Worm (Caenorhabditis elegans) whole organism, young adult: ENCODE results near the gene dph-5.

ENCODE experiments used
- C06A6.2 ChIP-seq: fragments of 200-800 bp; sonication (Bioruptor generic); conservative IDR thresholded peaks from 2 replicates; pipeline ENCODE4 v1.3.6; 2022; ENCODE audit warnings: missing genetic modification characterization, missing compliant biosample characterization
- C17E4.6 ChIP-seq: fragments of 200-800 bp; sonication (Bioruptor generic); IDR thresholded peaks from 2 replicates; pipeline ENCODE4 v1.3.6; 2022; ENCODE audit warnings: missing genetic modification reagents, missing genetic modification characterization, missing compliant biosample characterization
- F10E7.11 ChIP-seq: sonication (generic microtip); optimal IDR thresholded peaks from 2 replicates; lab custom pipeline; 2017; ENCODE audit warnings: mild to moderate bottlenecking, missing genetic modification characterization, moderate library complexity, missing compliant biosample characterization
- F22D6.2 ChIP-seq: sonication (generic microtip); optimal IDR thresholded peaks from 2 replicates; lab custom pipeline; 2016; ENCODE audit warnings: mild to moderate bottlenecking, missing genetic modification characterization, missing compliant biosample characterization
- F23B12.7 ChIP-seq: sonication (generic microtip); optimal IDR thresholded peaks from 2 replicates; lab custom pipeline; 2017; ENCODE audit warnings: missing genetic modification characterization, mild to moderate bottlenecking, missing compliant biosample characterization, antibody characterized with exemption, moderate library complexity; ENCODE audit not compliant: insufficient read depth
- F33H1.4 ChIP-seq: fragments of 200-800 bp; sonication (Bioruptor generic); IDR thresholded peaks from 2 replicates; pipeline ENCODE4 v1.3.6; 2022; ENCODE audit warnings: missing genetic modification reagents, missing genetic modification characterization, missing compliant biosample characterization
- F39B2.1 ChIP-seq: fragments of 200-800 bp; sonication (Bioruptor generic); IDR thresholded peaks from 2 replicates; pipeline ENCODE4 v1.3.6; 2022; ENCODE audit warnings: missing genetic modification reagents, missing genetic modification characterization, missing compliant biosample characterization
- F49E8.2 ChIP-seq: sonication (generic microtip); optimal IDR thresholded peaks from 3 replicates; lab custom pipeline; 2017; ENCODE audit warnings: missing genetic modification characterization, mild to moderate bottlenecking, missing compliant biosample characterization, antibody characterized with exemption, moderate library complexity; ENCODE audit not compliant: insufficient read depth
- F52B5.7 ChIP-seq: sonication (generic microtip); optimal IDR thresholded peaks from 2 replicates; lab custom pipeline; 2016; ENCODE audit warnings: mild to moderate bottlenecking, missing genetic modification characterization, missing compliant biosample characterization
- F55B11.4 ChIP-seq: sonication (generic microtip); optimal IDR thresholded peaks from 2 replicates; lab custom pipeline; 2016; ENCODE audit warnings: missing compliant biosample characterization, missing genetic modification characterization, borderline replicate concordance; ENCODE audit not compliant: insufficient read depth
- F57A8.1 ChIP-seq: fragments of 200-800 bp; sonication (Bioruptor generic); optimal IDR thresholded peaks from 2 replicates; lab custom pipeline; 2018; ENCODE audit warnings: mild to moderate bottlenecking, missing genetic modification characterization, moderate library complexity, missing compliant biosample characterization
- K11D2.4 ChIP-seq: fragments of 200-800 bp; sonication (Bioruptor generic); IDR thresholded peaks from 2 replicates; pipeline ENCODE4 v1.3.6; 2022; ENCODE audit warnings: missing genetic modification reagents, missing genetic modification characterization, missing compliant biosample characterization
- K12H6.12 ChIP-seq: fragments of 200-800 bp; sonication (Bioruptor generic); optimal IDR thresholded peaks from 2 replicates; lab custom pipeline; 2018; ENCODE audit warnings: mild to moderate bottlenecking, missing genetic modification characterization, missing compliant biosample characterization
- T26A5.8 ChIP-seq: sonication (generic microtip); optimal IDR thresholded peaks from 2 replicates; lab custom pipeline; 2016; ENCODE audit warnings: missing genetic modification characterization, missing compliant biosample characterization
- Y56A3A.18 ChIP-seq: fragments of 200-800 bp; sonication (Bioruptor generic); IDR thresholded peaks from 2 replicates; pipeline ENCODE4 v1.3.6; 2022; ENCODE audit warnings: missing genetic modification reagents, missing genetic modification characterization, missing compliant biosample characterization
- Y79H2A.3 ChIP-seq: fragments of 200-800 bp; sonication (Bioruptor generic); conservative IDR thresholded peaks from 2 replicates; pipeline ENCODE4 v1.3.6; 2022; ENCODE audit warnings: missing genetic modification reagents, missing genetic modification characterization, missing compliant biosample characterization
- atf-7 ChIP-seq: sonication (generic microtip); optimal IDR thresholded peaks from 2 replicates; lab custom pipeline; 2017; ENCODE audit warnings: mild to moderate bottlenecking, missing genetic modification characterization, missing compliant biosample characterization
- athp-1 ChIP-seq: sonication (generic microtip); optimal IDR thresholded peaks from 2 replicates; lab custom pipeline; 2017; ENCODE audit warnings: mild to moderate bottlenecking, missing genetic modification characterization, missing compliant biosample characterization
- attf-3 ChIP-seq: fragments of 200-800 bp; sonication (Bioruptor generic); conservative IDR thresholded peaks from 2 replicates; pipeline ENCODE4 v1.3.6; 2022; ENCODE audit warnings: missing genetic modification reagents, missing genetic modification characterization, missing compliant biosample characterization
- attf-5 ChIP-seq: fragments of 200-800 bp; sonication (Bioruptor generic); optimal IDR thresholded peaks from 2 replicates; lab custom pipeline; 2018; ENCODE audit warnings: mild to moderate bottlenecking, missing genetic modification characterization, missing compliant biosample characterization
- attf-6 ChIP-seq: fragments of 200-800 bp; sonication (Bioruptor generic); IDR thresholded peaks from 2 replicates; pipeline ENCODE4 v1.3.6; 2022; ENCODE audit warnings: missing genetic modification reagents, missing genetic modification characterization, missing compliant biosample characterization
- bed-1 ChIP-seq: fragments of 200-800 bp; sonication (Bioruptor generic); IDR thresholded peaks from 2 replicates; pipeline ENCODE4 v1.3.6; 2022; ENCODE audit warnings: missing genetic modification reagents, missing genetic modification characterization, missing compliant biosample characterization
- bed-2 ChIP-seq: fragments of 200-800 bp; sonication (Bioruptor generic); IDR thresholded peaks from 2 replicates; pipeline ENCODE4 v1.3.6; 2022; ENCODE audit warnings: missing genetic modification reagents, missing genetic modification characterization, missing compliant biosample characterization
- cebp-2 ChIP-seq: fragments of 200-800 bp; sonication (Bioruptor generic); IDR thresholded peaks from 2 replicates; pipeline ENCODE4 v1.3.6; 2022; ENCODE audit warnings: missing genetic modification characterization, missing compliant biosample characterization
- ceh-58 ChIP-seq: fragments of 200-800 bp; sonication (Bioruptor generic); IDR thresholded peaks from 2 replicates; pipeline ENCODE4 v1.3.6; 2022; ENCODE audit warnings: missing genetic modification characterization, missing compliant biosample characterization
- chd-7 ChIP-seq: sonication (generic microtip); optimal IDR thresholded peaks from 2 replicates; lab custom pipeline; 2016; ENCODE audit warnings: mild to moderate bottlenecking, missing genetic modification characterization, moderate library complexity, missing compliant biosample characterization
- dox-1 ChIP-seq: fragments of 200-800 bp; sonication (Bioruptor generic); IDR thresholded peaks from 2 replicates; pipeline ENCODE4 v1.3.6; 2022; ENCODE audit warnings: missing genetic modification reagents, missing genetic modification characterization, missing compliant biosample characterization
- egl-18 ChIP-seq: fragments of 200-800 bp; sonication (Bioruptor generic); IDR thresholded peaks from 2 replicates; pipeline ENCODE4 v1.3.6; 2022; ENCODE audit warnings: missing genetic modification reagents, missing genetic modification characterization, missing compliant biosample characterization
- egrh-3 ChIP-seq: fragments of 200-800 bp; sonication (Bioruptor generic); IDR thresholded peaks from 2 replicates; pipeline ENCODE4 v1.3.6; 2022; ENCODE audit warnings: missing genetic modification reagents, missing genetic modification characterization, missing compliant biosample characterization
- ets-4 ChIP-seq: fragments of 200-800 bp; sonication (Bioruptor generic); optimal IDR thresholded peaks from 2 replicates; lab custom pipeline; 2018; ENCODE audit warnings: mild to moderate bottlenecking, missing genetic modification characterization, missing compliant biosample characterization
- him-1 ChIP-seq: sonication (generic microtip); optimal IDR thresholded peaks from 2 replicates; lab custom pipeline; 2016; ENCODE audit warnings: missing genotype, missing genetic modification reagents, missing genetic modification characterization, missing compliant biosample characterization
- hlh-12 ChIP-seq: sonication (generic microtip); optimal IDR thresholded peaks from 2 replicates; lab custom pipeline; 2016; ENCODE audit warnings: missing genetic modification characterization, missing compliant biosample characterization
- hlh-26 ChIP-seq: fragments of 200-800 bp; sonication (Bioruptor generic); conservative IDR thresholded peaks from 2 replicates; pipeline ENCODE4 v1.3.6; 2022; ENCODE audit warnings: missing genetic modification reagents, missing genetic modification characterization, missing compliant biosample characterization
- hmg-20 ChIP-seq: fragments of 200-800 bp; sonication (Bioruptor generic); IDR thresholded peaks from 2 replicates; pipeline ENCODE4 v1.3.6; 2022; ENCODE audit warnings: missing genetic modification reagents, missing genetic modification characterization, missing compliant biosample characterization
- hrde-1 ChIP-seq: sonication (generic microtip); optimal IDR thresholded peaks from 2 replicates; lab custom pipeline; 2016; ENCODE audit warnings: missing genetic modification characterization, mild to moderate bottlenecking, missing compliant biosample characterization, moderate library complexity, missing genotype, missing genetic modification reagents, borderline replicate concordance
- let-607 ChIP-seq, 2 experiments: fragments of 200-800 bp in 1 of 2; sonication (Bioruptor generic) in 1 of 2; sonication (generic microtip) in 1 of 2; optimal IDR thresholded peaks; 2 replicates each; lab custom pipeline; 2016 to 2018; ENCODE audit warnings: mild to moderate bottlenecking in 2 of 2, missing compliant biosample characterization in 2 of 2, missing genetic modification characterization in 2 of 2, moderate library complexity in 2 of 2, missing genotype in 1 of 2
- lin-26 ChIP-seq: fragments of 200-800 bp; sonication (Bioruptor generic); IDR thresholded peaks from 2 replicates; pipeline ENCODE4 v1.3.6; 2022; ENCODE audit warnings: missing genetic modification reagents, missing genetic modification characterization, missing compliant biosample characterization
- madf-10 ChIP-seq: sonication (generic microtip); optimal IDR thresholded peaks from 2 replicates; lab custom pipeline; 2016; ENCODE audit warnings: mild to moderate bottlenecking, missing genetic modification characterization, missing compliant biosample characterization
- mes-4 ChIP-seq: sonication (generic microtip); optimal IDR thresholded peaks from 2 replicates; lab custom pipeline; 2016; ENCODE audit warnings: missing genotype, missing genetic modification characterization, missing compliant biosample characterization
- nfyb-1 ChIP-seq: fragments of 200-800 bp; sonication (Bioruptor generic); IDR thresholded peaks from 2 replicates; pipeline ENCODE4 v1.3.6; 2022; ENCODE audit warnings: missing genetic modification reagents, missing genetic modification characterization, missing compliant biosample characterization
- nhr-120 ChIP-seq: fragments of 200-800 bp; sonication (Bioruptor generic); IDR thresholded peaks from 2 replicates; pipeline ENCODE4 v1.3.6; 2022; ENCODE audit warnings: missing genetic modification characterization, missing compliant biosample characterization
- pha-4 ChIP-seq: fragments of 150-350 bp; sonication (generic microtip); optimal IDR thresholded peaks from 2 replicates; lab custom pipeline; 2014; ENCODE audit warnings: missing biosample characterization, missing genetic modification reagents, missing genetic modification characterization
- rpc-1 ChIP-seq, 2 experiments: fragments of 150-350 bp in 1 of 2; sonication (generic microtip) in 1 of 2; optimal IDR thresholded peaks; 2 replicates each; lab custom pipeline; 2014 to 2018; ENCODE audit warnings: missing biosample characterization in 1 of 2, missing genetic modification characterization in 1 of 2, missing genetic modification reagents in 1 of 2, missing genotype in 1 of 2
- sdz-38 ChIP-seq: sonication (generic microtip); optimal IDR thresholded peaks from 2 replicates; lab custom pipeline; 2016; ENCODE audit warnings: missing genotype, missing genetic modification characterization, missing compliant biosample characterization
- sptf-2 ChIP-seq: fragments of 200-800 bp; sonication (Bioruptor generic); optimal IDR thresholded peaks from 2 replicates; lab custom pipeline; 2018; ENCODE audit warnings: mild to moderate bottlenecking, missing genetic modification characterization, missing compliant biosample characterization
- unc-62 ChIP-seq: fragments of 150-350 bp; optimal IDR thresholded peaks from 2 replicates; lab custom pipeline; 2014; ENCODE audit warnings: missing biosample characterization, missing genetic modification reagents, missing genetic modification characterization
- xnd-1 ChIP-seq: sonication (generic microtip); optimal IDR thresholded peaks from 2 replicates; lab custom pipeline; 2016; ENCODE audit warnings: missing genotype, missing genetic modification reagents, missing genetic modification characterization, missing compliant biosample characterization
- ztf-26 ChIP-seq: sonication (generic microtip); optimal IDR thresholded peaks from 2 replicates; lab custom pipeline; 2017; ENCODE audit warnings: missing genetic modification characterization, missing compliant biosample characterization
- ztf-28 ChIP-seq: fragments of 200-800 bp; sonication (Bioruptor generic); IDR thresholded peaks from 2 replicates; pipeline ENCODE4 v1.3.6; 2022; ENCODE audit warnings: missing genetic modification reagents, missing genetic modification characterization, missing compliant biosample characterization

dph-5 gene

ce11 chrII:11347878-11348556 is 2.0 kb upstream of the dph-5 start, which contains the start of the genes B0491.6 and pigm-1 (continued):
- TF ChIP-seq nfyb-1 (GFP tag; lab: Robert Waterston, UW) (no peak), F10E7.11 (tag; lab: Kevin White, UChicago) (no peak), F52B5.7 (tag; lab: Kevin White, UChicago) (no peak), egl-18 (GFP tag; lab: Robert Waterston, UW) (no peak), hrde-1 (tag; lab: Kevin White, UChicago) (no peak), C17E4.6 (GFP tag; lab: Robert Waterston, UW) (no peak), F22D6.2 (tag; lab: Kevin White, UChicago) (no peak), bed-2 (no peak), ceh-58 (GFP tag; lab: Robert Waterston, UW) (no peak), xnd-1 (tag; lab: Kevin White, UChicago) (no peak), mes-4 (tag; lab: Kevin White, UChicago) (no peak), F33H1.4 (GFP tag; lab: Robert Waterston, UW) (no peak), athp-1 (tag; lab: Kevin White, UChicago) (no peak), nhr-120 (GFP tag; lab: Robert Waterston, UW) (no peak), attf-3 (GFP tag; lab: Robert Waterston, UW) (no peak), F57A8.1 (no peak), ets-4 (no peak), sdz-38 (tag; lab: Kevin White, UChicago) (no peak), cebp-2 (no peak), Y56A3A.18 (GFP tag; lab: Robert Waterston, UW) (no peak), attf-5 (GFP tag; lab: Kevin White, UChicago) (peak; percentile 90), let-607 (tag; optimal IDR thresholded peaks at IDR 0.05; lab: Kevin White, UChicago) (no peak), pha-4 (tag; lab: Kevin White, UChicago) (no peak), egrh-3 (GFP tag; lab: Robert Waterston, UW) (no peak), T26A5.8 (tag; lab: Kevin White, UChicago) (no peak), F55B11.4 (no peak), hlh-12 (tag; lab: Kevin White, UChicago) (no peak), hlh-26 (GFP tag; lab: Robert Waterston, UW) (no peak), ztf-28 (GFP tag; lab: Robert Waterston, UW) (no peak), lin-26 (GFP tag; lab: Robert Waterston, UW) (no peak), chd-7 (no peak), F49E8.2 (no peak), unc-62 (no peak), dox-1 (GFP tag; lab: Robert Waterston, UW) (peak; percentile 53), K12H6.12 (tag; lab: Kevin White, UChicago) (peak; percentile 70), sptf-2 (GFP tag; lab: Kevin White, UChicago) (no peak), C06A6.2 (GFP tag; lab: Robert Waterston, UW) (no peak), madf-10 (tag; lab: Kevin White, UChicago) (peak; percentile 6), Y79H2A.3 (GFP tag; lab: Robert Waterston, UW) (no peak), ztf-26 (tag; lab: Kevin White, UChicago) (no peak), attf-6 (GFP tag; lab: Robert Waterston, UW) (no peak), him-1 (tag; lab: Kevin White, UChicago) (no peak), F39B2.1 (no peak), bed-1 (no peak), K11D2.4 (GFP tag; lab: Robert Waterston, UW) (no peak), atf-7 (tag; lab: Kevin White, UChicago) (no peak), rpc-1 (optimal IDR thresholded peaks at IDR 0.05; lab: Kevin White, UChicago) (no peak), rpc-1 (tag; optimal IDR thresholded peaks at IDR 0.05; lab: Kevin White, UChicago) (no peak), F23B12.7 (tag; lab: Kevin White, UChicago) (no peak), hmg-20 (GFP tag; lab: Robert Waterston, UW) (no peak)
